Fruit fly (Drosophila melanogaster): ENCODE results near the gene Drsl6.

The Drsl6 gene

dm6 chr3L:3384596-3385436 lies 48.6 kb upstream of the Drsl6 start:
- TF ChIP-seq Ssrp (tag; optimal IDR thresholded peaks at IDR 0.05) = peak; percentile 67
- TF ChIP-seq tup (GFP tag; optimal IDR thresholded peaks at IDR 0.05) = no peak
- no peak for TF ChIP-seq ewg (GFP tag; optimal IDR thresholded peaks at IDR 0.05)
- no peak for TF ChIP-seq run (tag; optimal IDR thresholded peaks at IDR 0.05)
- no peak for TF ChIP-seq CG3065 (GFP tag; optimal IDR thresholded peaks at IDR 0.05)
- TF ChIP-seq C15 (GFP tag; IDR thresholded peaks at IDR 0.05) = no peak
- peak; percentile 62 for TF ChIP-seq CG7556 (GFP tag; optimal IDR thresholded peaks at IDR 0.05)
- peak; percentile 35; the same call in 1 of the 2 replicates for TF ChIP-seq Rfx (GFP tag; IDR thresholded peaks at IDR 0.05)
- no peak for TF ChIP-seq CG12942 (GFP tag; optimal IDR thresholded peaks at IDR 0.05)
- TF ChIP-seq CG17829 (tag; optimal IDR thresholded peaks at IDR 0.05) = peak; percentile 21
- TF ChIP-seq HmgZ (tag; optimal IDR thresholded peaks at IDR 0.05) = no peak
- TF ChIP-seq CG6689 (GFP tag; IDR thresholded peaks at IDR 0.05) = 0 out of 2 replicates have a peak, but pooled peaks have one; percentile 23
- no peak; the same call in 1 of the 2 replicates for TF ChIP-seq ranshi (GFP tag; IDR thresholded peaks at IDR 0.05)
- peak; percentile 44; the same call in 1 of the 3 replicates for TF ChIP-seq tgo (GFP tag; IDR thresholded peaks at IDR 0.05)
- no peak for TF ChIP-seq CG3163 (GFP tag; optimal IDR thresholded peaks at IDR 0.05)
- no peak for TF ChIP-seq Dad (GFP tag; optimal IDR thresholded peaks at IDR 0.05)
- no peak for TF ChIP-seq seq (GFP tag; IDR thresholded peaks at IDR 0.05)
- no peak for TF ChIP-seq B-H1 (GFP tag; IDR thresholded peaks at IDR 0.05)
- TF ChIP-seq CG15479 (GFP tag; optimal IDR thresholded peaks at IDR 0.05) = no peak
- peak; percentile 44 for TF ChIP-seq CG16815 (GFP tag; optimal IDR thresholded peaks at IDR 0.05)
- no peak for TF ChIP-seq Bteb2 (GFP tag; optimal IDR thresholded peaks at IDR 0.05)
- no peak for TF ChIP-seq Vsx1 (GFP tag; optimal IDR thresholded peaks at IDR 0.05)
- TF ChIP-seq Side (GFP tag; optimal IDR thresholded peaks at IDR 0.05) = no peak
- TF ChIP-seq dmrt11E (tag; optimal IDR thresholded peaks at IDR 0.05) = peak; percentile 77
- no peak for TF ChIP-seq CG34376 (GFP tag; optimal IDR thresholded peaks at IDR 0.05)
- TF ChIP-seq GATAe (GFP tag; conservative IDR thresholded peaks at IDR 0.05) = no peak
- TF ChIP-seq CG18011 (GFP tag; optimal IDR thresholded peaks at IDR 0.05) = no peak
- TF ChIP-seq CG15011 (GFP tag; optimal IDR thresholded peaks at IDR 0.05) = no peak
- TF ChIP-seq bbx (GFP tag; IDR thresholded peaks at IDR 0.05; ENCODE audit: partially characterized antibody) = no peak
- TF ChIP-seq CG8765 (GFP tag; IDR thresholded peaks at IDR 0.05) = no peak; the same call in 1 of the 2 replicates
- TF ChIP-seq B-H2 (GFP tag; optimal IDR thresholded peaks at IDR 0.05) = no peak
- TF ChIP-seq CG13123 (GFP tag; optimal IDR thresholded peaks at IDR 0.05) = no peak
- no peak for TF ChIP-seq Tbp (GFP tag; optimal IDR thresholded peaks at IDR 0.05)
- TF ChIP-seq sens-2 (GFP tag; IDR thresholded peaks at IDR 0.05) = no peak
- TF ChIP-seq CG11085 (GFP tag; IDR thresholded peaks at IDR 0.05) = no peak
- no peak for TF ChIP-seq Max (GFP tag; optimal IDR thresholded peaks at IDR 0.05)
- TF ChIP-seq trh (GFP tag; optimal IDR thresholded peaks at IDR 0.05) = no peak
- TF ChIP-seq CG7987 (GFP tag; optimal IDR thresholded peaks at IDR 0.05) = no peak
- no peak for TF ChIP-seq CG18476 (GFP tag; optimal IDR thresholded peaks at IDR 0.05)
- no peak for TF ChIP-seq salm (tag; optimal IDR thresholded peaks at IDR 0.05)
- no peak for TF ChIP-seq pan (optimal IDR thresholded peaks at IDR 0.05)
- TF ChIP-seq pan (GFP tag; optimal IDR thresholded peaks at IDR 0.05 in 1 of 2, IDR thresholded peaks at IDR 0.05 in 1 of 2) = peak in 1 of 2 experiments; percentile 3
- TF ChIP-seq bsh (GFP tag; optimal IDR thresholded peaks at IDR 0.05) = peak; percentile 2 to 49
- no peak for TF ChIP-seq shn (GFP tag; optimal IDR thresholded peaks at IDR 0.05)
- TF ChIP-seq vvl (GFP tag; IDR thresholded peaks at IDR 0.05) = peak; percentile 58; the same call in 1 of the 2 replicates
- TF ChIP-seq Atf6 (GFP tag; IDR thresholded peaks at IDR 0.05) = no peak
- no peak for TF ChIP-seq onecut (GFP tag; IDR thresholded peaks at IDR 0.05)
- no peak for TF ChIP-seq CG6272 (GFP tag; IDR thresholded peaks at IDR 0.05)
- TF ChIP-seq CG1529 (GFP tag; optimal IDR thresholded peaks at IDR 0.05) = peak; percentile 29
- TF ChIP-seq stwl (tag; optimal IDR thresholded peaks at IDR 0.05) = no peak

All from whole organism, embryonic.